Fruit fly (Drosophila melanogaster) whole organism, embryonic: ENCODE results near the gene Uba4.

Experiments
- Aef1 ChIP-seq: fragments of 200-800 bp; sonication (Bioruptor generic); IDR thresholded peaks from 3 replicates; pipeline ENCODE4 v1.3.6; 2022; ENCODE audit warnings: missing biosample characterization, missing genetic modification characterization
- Antp ChIP-seq: fragments of 200-800 bp; sonication (Bioruptor generic); optimal IDR thresholded peaks from 3 replicates; lab custom pipeline; 2016; ENCODE audit warnings: missing biosample characterization, missing genetic modification characterization
- Asciz ChIP-seq: fragments of 200-800 bp; sonication (Bioruptor generic); optimal IDR thresholded peaks from 2 replicates; lab custom pipeline; 2017; ENCODE audit warnings: missing biosample characterization, mild to moderate bottlenecking, missing genetic modification characterization, missing genetic modification reagents
- CG10267 ChIP-seq: fragments of 200-800 bp; sonication (Bioruptor generic); optimal IDR thresholded peaks from 2 replicates; lab custom pipeline; 2018; ENCODE audit warnings: missing biosample characterization, mild to moderate bottlenecking, missing genetic modification characterization, moderate library complexity
- CG10654 ChIP-seq: fragments of 200-800 bp; sonication (Bioruptor generic); optimal IDR thresholded peaks from 2 replicates; lab custom pipeline; 2016; ENCODE audit warnings: missing biosample characterization, missing genetic modification characterization
- CG12071 ChIP-seq: fragments of 200-800 bp; sonication (Bioruptor generic); optimal IDR thresholded peaks from 3 replicates; lab custom pipeline; 2018; ENCODE audit warnings: missing biosample characterization, mild to moderate bottlenecking, missing genetic modification characterization
- CG13123 ChIP-seq: fragments of 200-800 bp; sonication (Bioruptor generic); optimal IDR thresholded peaks from 2 replicates; lab custom pipeline; 2016; ENCODE audit warnings: missing biosample characterization, missing genetic modification characterization
- CG13624 ChIP-seq: fragments of 200-800 bp; sonication (Bioruptor generic); optimal IDR thresholded peaks from 2 replicates; lab custom pipeline; 2016; ENCODE audit warnings: missing biosample characterization, missing genetic modification characterization
- CG14050 ChIP-seq: fragments of 200-800 bp; sonication (Bioruptor generic); IDR thresholded peaks from 3 replicates; pipeline ENCODE4 v1.3.6; 2022; ENCODE audit warnings: missing biosample characterization, missing genetic modification characterization
- CG1529 ChIP-seq: fragments of 200-800 bp; sonication (Bioruptor generic); optimal IDR thresholded peaks from 3 replicates; lab custom pipeline; 2018; ENCODE audit warnings: missing biosample characterization, missing genetic modification characterization
- CG30403 ChIP-seq: fragments of 200-800 bp; sonication (Bioruptor generic); optimal IDR thresholded peaks from 3 replicates; lab custom pipeline; 2016; ENCODE audit warnings: missing biosample characterization, missing genetic modification characterization
- CG31388 ChIP-seq: fragments of 200-800 bp; sonication (Bioruptor generic); optimal IDR thresholded peaks from 2 replicates; lab custom pipeline; 2016; ENCODE audit warnings: missing biosample characterization, missing genetic modification characterization
- CG4328 ChIP-seq: fragments of 200-800 bp; sonication (Bioruptor generic); optimal IDR thresholded peaks from 3 replicates; lab custom pipeline; 2017; ENCODE audit warnings: missing biosample characterization, missing genetic modification reagents, missing genetic modification characterization
- CG4707 ChIP-seq: fragments of 200-800 bp; sonication (Bioruptor generic); optimal IDR thresholded peaks from 2 replicates; lab custom pipeline; 2018; ENCODE audit warnings: missing biosample characterization, mild to moderate bottlenecking, missing genetic modification characterization, moderate library complexity
- CG4820 ChIP-seq: fragments of 200-800 bp; sonication (Bioruptor generic); optimal IDR thresholded peaks from 3 replicates; lab custom pipeline; 2016; ENCODE audit warnings: missing biosample characterization, missing genetic modification characterization
- CG6689 ChIP-seq: fragments of 200-800 bp; sonication (Bioruptor generic); IDR thresholded peaks from 2 replicates; pipeline ENCODE4 v1.3.6; 2022; ENCODE audit warnings: missing biosample characterization, missing genetic modification characterization
- CG7271 ChIP-seq: fragments of 200-800 bp; sonication (Bioruptor generic); optimal IDR thresholded peaks from 2 replicates; lab custom pipeline; 2018; ENCODE audit warnings: missing biosample characterization, mild to moderate bottlenecking, missing genetic modification characterization, moderate library complexity
- CG7745 ChIP-seq: fragments of 200-800 bp; sonication (Bioruptor generic); optimal IDR thresholded peaks from 2 replicates; lab custom pipeline; 2018; ENCODE audit warnings: missing biosample characterization, mild to moderate bottlenecking, missing genetic modification characterization, moderate library complexity
- CG9215 ChIP-seq: fragments of 200-800 bp; sonication (Bioruptor generic); IDR thresholded peaks from 2 replicates; pipeline ENCODE4 v1.3.6; 2022; ENCODE audit warnings: missing biosample characterization, missing genetic modification characterization
- Dad ChIP-seq: fragments of 200-800 bp; sonication (Bioruptor generic); optimal IDR thresholded peaks from 3 replicates; lab custom pipeline; 2016; ENCODE audit warnings: missing biosample characterization, missing genetic modification characterization
- Dfd ChIP-seq, 2 experiments: fragments of >200 bp; optimal IDR thresholded peaks; 2 replicates each; lab custom pipeline; 2017; ENCODE audit warnings: missing biosample characterization in 2 of 2, missing genetic modification characterization in 2 of 2
- Fer1 ChIP-seq: fragments of 200-800 bp; sonication (Bioruptor generic); optimal IDR thresholded peaks from 2 replicates; lab custom pipeline; 2017; ENCODE audit warnings: missing biosample characterization, mild to moderate bottlenecking, missing genetic modification characterization
- Hr3 ChIP-seq: fragments of 200-800 bp; sonication (Bioruptor generic); optimal IDR thresholded peaks from 3 replicates; lab custom pipeline; 2016; ENCODE audit warnings: missing biosample characterization, missing genetic modification characterization
- Kr ChIP-seq: fragments of 200-800 bp; sonication (Bioruptor generic); optimal IDR thresholded peaks from 2 replicates; lab custom pipeline; 2017; ENCODE audit warnings: missing biosample characterization, mild to moderate bottlenecking, missing genetic modification characterization
- MBD-R2 ChIP-seq: fragments of 200-800 bp; sonication (Bioruptor generic); IDR thresholded peaks from 2 replicates; pipeline ENCODE4 v1.3.6; 2022; ENCODE audit warnings: missing biosample characterization, missing genetic modification characterization
- Meics ChIP-seq: fragments of 200-800 bp; sonication (Bioruptor generic); optimal IDR thresholded peaks from 2 replicates; lab custom pipeline; 2017; ENCODE audit warnings: missing biosample characterization, mild to moderate bottlenecking, missing genetic modification characterization
- NK7.1 ChIP-seq: fragments of 200-800 bp; sonication (Bioruptor generic); optimal IDR thresholded peaks from 3 replicates; lab custom pipeline; 2016; ENCODE audit warnings: missing biosample characterization, missing genetic modification characterization
- ash1 ChIP-seq: fragments of 200-800 bp; sonication (Bioruptor generic); optimal IDR thresholded peaks from 2 replicates; lab custom pipeline; 2018; ENCODE audit warnings: missing biosample characterization, mild to moderate bottlenecking, missing genetic modification characterization
- cas ChIP-seq: fragments of 200-800 bp; sonication (Bioruptor generic); IDR thresholded peaks from 2 replicates; pipeline ENCODE4 v1.3.6; 2022; ENCODE audit warnings: missing biosample characterization, missing genetic modification characterization
- chm ChIP-seq: fragments of 200-800 bp; sonication (Bioruptor generic); IDR thresholded peaks from 2 replicates; pipeline ENCODE4 v1.3.6; 2022; ENCODE audit warnings: missing biosample characterization, missing genetic modification characterization
- ci ChIP-seq: fragments of 200-800 bp; sonication (Bioruptor generic); IDR thresholded peaks from 3 replicates; pipeline ENCODE4 v1.3.6; 2022; ENCODE audit warnings: missing biosample characterization, missing genetic modification characterization
- croc ChIP-seq: fragments of 200-800 bp; sonication (Bioruptor generic); conservative IDR thresholded peaks from 3 replicates; pipeline ENCODE4 v1.3.6; 2022; ENCODE audit warnings: missing biosample characterization, missing genetic modification characterization
- dati ChIP-seq: fragments of 200-800 bp; sonication (Bioruptor generic); IDR thresholded peaks from 2 replicates; pipeline ENCODE4 v1.3.6; 2022; ENCODE audit warnings: missing biosample characterization, missing genetic modification characterization
- fru ChIP-seq: fragments of >200 bp; optimal IDR thresholded peaks from 2 replicates; lab custom pipeline; 2017
- gcm2 ChIP-seq: fragments of 200-800 bp; sonication (Bioruptor generic); optimal IDR thresholded peaks from 2 replicates; lab custom pipeline; 2016; ENCODE audit warnings: missing biosample characterization, missing genetic modification characterization
- grau ChIP-seq: fragments of 200-800 bp; optimal IDR thresholded peaks from 3 replicates; lab custom pipeline; 2019; ENCODE audit warnings: missing biosample characterization, mild to moderate bottlenecking, missing genetic modification characterization, moderate library complexity
- gsb ChIP-seq: fragments of 200-800 bp; sonication (Bioruptor generic); IDR thresholded peaks from 2 replicates; pipeline ENCODE4 v1.3.6; 2022; ENCODE audit warnings: missing biosample characterization, missing genetic modification characterization
- luna ChIP-seq: fragments of 200-800 bp; sonication (Bioruptor generic); optimal IDR thresholded peaks from 2 replicates; lab custom pipeline; 2016; ENCODE audit warnings: missing biosample characterization, missing genetic modification characterization
- mirr ChIP-seq: fragments of 200-800 bp; sonication (Bioruptor generic); optimal IDR thresholded peaks from 3 replicates; lab custom pipeline; 2018; ENCODE audit warnings: missing biosample characterization, mild to moderate bottlenecking, missing genetic modification characterization
- onecut ChIP-seq: fragments of 200-800 bp; sonication (Bioruptor generic); IDR thresholded peaks from 2 replicates; pipeline ENCODE4 v1.3.6; 2022; ENCODE audit warnings: missing biosample characterization, missing genetic modification characterization
- p53 ChIP-seq: fragments of 200-800 bp; sonication (Bioruptor generic); optimal IDR thresholded peaks from 2 replicates; lab custom pipeline; 2016; ENCODE audit warnings: missing biosample characterization, missing genetic modification characterization
- pb ChIP-seq: fragments of 200-800 bp; sonication (Bioruptor generic); optimal IDR thresholded peaks from 3 replicates; lab custom pipeline; 2016; ENCODE audit warnings: missing biosample characterization, missing genetic modification characterization
- psq ChIP-seq: fragments of 200-800 bp; sonication (Bioruptor generic); optimal IDR thresholded peaks from 2 replicates; lab custom pipeline; 2017; ENCODE audit warnings: missing biosample characterization, missing genetic modification characterization
- sc ChIP-seq, 3 experiments: fragments of >200 bp in 2 of 3; fragments of 200-800 bp in 1 of 3; sonication (Bioruptor generic) in 1 of 3; optimal IDR thresholded peaks; 2 replicates in 2 of 3; 3 replicates in 1 of 3; lab custom pipeline; 2017; ENCODE audit warnings: mild to moderate bottlenecking in 1 of 3, missing biosample characterization in 1 of 3, missing genetic modification characterization in 1 of 3, missing genetic modification reagents in 1 of 3
- sqz ChIP-seq: fragments of 200-800 bp; sonication (Bioruptor generic); optimal IDR thresholded peaks from 3 replicates; lab custom pipeline; 2018; ENCODE audit warnings: missing biosample characterization, mild to moderate bottlenecking, missing genetic modification characterization
- trem ChIP-seq: fragments of 200-800 bp; optimal IDR thresholded peaks from 3 replicates; lab custom pipeline; 2019; ENCODE audit warnings: missing biosample characterization, mild to moderate bottlenecking, missing genetic modification characterization, moderate library complexity
- trh ChIP-seq: fragments of 200-800 bp; sonication (Bioruptor generic); optimal IDR thresholded peaks from 2 replicates; lab custom pipeline; 2016; ENCODE audit warnings: missing biosample characterization, missing genetic modification characterization
- tup ChIP-seq: fragments of 200-800 bp; sonication (Bioruptor generic); optimal IDR thresholded peaks from 2 replicates; lab custom pipeline; 2016; ENCODE audit warnings: missing biosample characterization, mild to moderate bottlenecking, missing genetic modification characterization, moderate library complexity
- unpg ChIP-seq: fragments of 200-800 bp; sonication (Bioruptor generic); optimal IDR thresholded peaks from 3 replicates; lab custom pipeline; 2018; ENCODE audit warnings: missing biosample characterization, mild to moderate bottlenecking, missing genetic modification characterization, moderate library complexity
- zen ChIP-seq: fragments of 200-800 bp; sonication (Bioruptor generic); optimal IDR thresholded peaks from 3 replicates; lab custom pipeline; 2018; ENCODE audit warnings: missing biosample characterization, mild to moderate bottlenecking, missing genetic modification characterization, moderate library complexity

Uba4 gene

DNA sequence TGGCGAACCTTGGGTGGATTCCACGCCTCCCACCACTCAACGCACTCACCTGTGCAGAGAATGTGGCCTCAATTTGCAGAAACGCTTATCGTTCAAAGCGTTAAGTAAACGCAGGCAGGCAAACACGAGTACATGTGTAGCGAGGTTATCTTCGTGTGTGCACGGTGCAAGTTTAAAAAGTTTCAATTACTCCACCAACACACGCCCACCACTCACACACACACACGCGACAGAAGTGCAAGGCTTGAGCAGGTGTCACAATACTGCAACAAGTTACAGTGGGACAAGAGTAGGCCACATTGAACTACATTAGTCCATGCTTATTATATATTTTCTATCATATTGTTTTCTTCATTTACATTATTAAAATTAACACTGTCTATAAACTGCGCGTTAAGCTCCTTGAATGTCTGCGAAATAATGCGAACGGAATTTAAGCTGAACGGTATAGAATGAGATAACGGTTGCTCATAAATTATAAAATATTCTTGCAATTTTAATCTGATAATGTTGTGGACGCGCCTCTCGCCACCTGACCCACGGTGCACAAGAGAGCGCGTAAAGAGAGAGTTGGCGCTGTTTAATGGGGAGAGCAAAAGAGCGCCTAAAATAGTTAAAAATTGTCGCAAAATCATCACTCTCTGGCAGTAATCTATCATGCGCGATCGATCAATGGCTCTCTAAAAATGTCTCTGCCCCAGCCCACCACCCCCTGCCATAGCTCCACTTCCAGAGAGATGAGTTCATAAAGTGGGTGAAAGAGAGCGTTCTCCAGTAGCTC is 17.5 kb downstream of the Uba4 start (continued):
- TF ChIP-seq NK7.1 (GFP tag; lab: Kevin White, UChicago) (peak; percentile 65), CG4820 (peak; percentile 91), Asciz (GFP tag; lab: Kevin White, UChicago) (peak; percentile 98), trem (tag; lab: Kevin White, UChicago) (peak; percentile 90), CG7271 (tag; lab: Kevin White, UChicago) (peak; percentile 60), sqz (peak; percentile 90), fru (lab: Kevin White, UChicago) (no peak), cas (GFP tag; lab: Robert Waterston, UW) (peak; percentile 74), zen (tag; lab: Kevin White, UChicago) (peak; percentile 89), Hr3 (peak; percentile 88), CG6689 (GFP tag; lab: Robert Waterston, UW) (peak; percentile 96), Dad (GFP tag; lab: Kevin White, UChicago) (peak; percentile 76), CG30403 (GFP tag; lab: Kevin White, UChicago) (peak; percentile 91), croc (GFP tag; lab: Robert Waterston, UW) (peak; percentile 96), gsb (GFP tag; lab: Robert Waterston, UW) (peak; percentile 85), ci (peak; percentile 96), Kr (GFP tag; lab: Kevin White, UChicago) (no peak), CG7745 (tag; lab: Kevin White, UChicago) (peak; percentile 50), onecut (GFP tag; lab: Robert Waterston, UW) (peak; percentile 92), pb (peak; percentile 67), grau (tag; lab: Kevin White, UChicago) (peak; percentile 95), Antp (peak; percentile 75), CG10267 (tag; lab: Kevin White, UChicago) (peak; percentile 86), Fer1 (GFP tag; lab: Kevin White, UChicago) (peak; percentile 94), CG4707 (GFP tag; lab: Kevin White, UChicago) (peak; percentile 97), mirr (GFP tag; lab: Kevin White, UChicago) (peak; percentile 56), gcm2 (GFP tag; lab: Kevin White, UChicago) (peak; percentile 66), psq (peak; percentile 47), CG13624 (GFP tag; lab: Kevin White, UChicago) (peak; percentile 37), ash1 (GFP tag; lab: Kevin White, UChicago) (no peak), chm (GFP tag; lab: Robert Waterston, UW) (peak; percentile 88), tup (GFP tag; lab: Kevin White, UChicago) (peak; percentile 81), MBD-R2 (GFP tag; lab: Robert Waterston, UW) (peak; percentile 64), Aef1 (peak; percentile 92), Meics (peak; percentile 81), CG31388 (GFP tag; lab: Kevin White, UChicago) (peak; percentile 90), CG13123 (GFP tag; lab: Kevin White, UChicago) (peak; percentile 87), CG14050 (GFP tag; lab: Robert Waterston, UW) (peak; percentile 95), luna (GFP tag; lab: Kevin White, UChicago) (no peak), dati (peak; percentile 91), CG4328 (peak; percentile 90), unpg (GFP tag; lab: Kevin White, UChicago) (peak; percentile 97), CG12071 (peak; percentile 93), CG10654 (GFP tag; lab: Kevin White, UChicago) (peak; percentile 90), p53 (GFP tag; lab: Kevin White, UChicago) (peak; percentile 57), Dfd (GFP tag; optimal IDR thresholded peaks at IDR 0.05; lab: Kevin White, UChicago) (no peak), CG1529 (GFP tag; lab: Kevin White, UChicago) (peak; percentile 98), sc (optimal IDR thresholded peaks at IDR 0.05; lab: Kevin White, UChicago) (no peak), sc (GFP tag; optimal IDR thresholded peaks at IDR 0.05; lab: Kevin White, UChicago) (peak; percentile 97), trh (GFP tag; lab: Kevin White, UChicago) (peak; percentile 89), CG9215 (GFP tag; lab: Robert Waterston, UW) (no peak)
